Worm (Caenorhabditis elegans) whole organism, L3 larva: ENCODE data around the gene W03C9.6.

Experiments used
- R02D3.7 ChIP-seq: fragments of 150-350 bp; optimal IDR thresholded peaks from 2 replicates; lab custom pipeline; 2014; ENCODE audit warnings: missing biosample characterization, missing genetic modification characterization
- ZK546.5 ChIP-seq: sonication (generic microtip); optimal IDR thresholded peaks from 2 replicates; lab custom pipeline; 2017; ENCODE audit warnings: missing biosample characterization, missing genetic modification characterization
- aly-2 ChIP-seq: fragments of 150-350 bp; optimal IDR thresholded peaks from 2 replicates; lab custom pipeline; 2014; ENCODE audit warnings: missing biosample characterization, missing genetic modification characterization
- ama-1 ChIP-seq: fragments of 150-350 bp; optimal IDR thresholded peaks from 2 replicates; lab custom pipeline; 2018
- ceh-16 ChIP-seq: sonication (generic microtip); optimal IDR thresholded peaks from 2 replicates; lab custom pipeline; 2017; ENCODE audit warnings: missing biosample characterization, missing genetic modification characterization
- ceh-28 ChIP-seq: fragments of 150-350 bp; optimal IDR thresholded peaks from 2 replicates; lab custom pipeline; 2014; ENCODE audit warnings: missing biosample characterization, missing genetic modification reagents, missing genetic modification characterization
- ceh-9 ChIP-seq: sonication (generic microtip); optimal IDR thresholded peaks from 2 replicates; lab custom pipeline; 2018; ENCODE audit warnings: missing biosample characterization, missing genetic modification characterization
- daf-12 ChIP-seq: fragments of 150-350 bp; optimal IDR thresholded peaks from 2 replicates; lab custom pipeline; 2014; ENCODE audit warnings: missing biosample characterization, missing genetic modification reagents, missing genetic modification characterization
- egl-27 ChIP-seq: sonication (generic microtip); optimal IDR thresholded peaks from 4 replicates; lab custom pipeline; 2017; ENCODE audit warnings: missing biosample characterization, missing genetic modification reagents, missing genetic modification characterization
- egl-5 ChIP-seq: fragments of 150-350 bp; optimal IDR thresholded peaks from 2 replicates; lab custom pipeline; 2017; ENCODE audit warnings: missing biosample characterization, missing genetic modification reagents, missing genetic modification characterization, inconsistent platforms
- elt-1 ChIP-seq: fragments of 150-350 bp; optimal IDR thresholded peaks from 2 replicates; lab custom pipeline; 2014; ENCODE audit warnings: missing biosample characterization, missing genetic modification characterization
- elt-2 ChIP-seq: sonication (generic microtip); optimal IDR thresholded peaks from 2 replicates; lab custom pipeline; 2016; ENCODE audit warnings: missing genetic modification reagents, mild to moderate bottlenecking, missing genetic modification characterization, missing compliant biosample characterization
- elt-3 ChIP-seq, 3 experiments: fragments of 150-350 bp in 1 of 3; sonication (generic microtip) in 2 of 3; optimal IDR thresholded peaks; 2 replicates in 2 of 3; 4 replicates in 1 of 3; lab custom pipeline; 2014 to 2017; ENCODE audit warnings: missing biosample characterization in 3 of 3, missing genetic modification characterization in 3 of 3
- eor-1 ChIP-seq, 2 experiments: fragments of 150-350 bp; optimal IDR thresholded peaks; 2 replicates each; lab custom pipeline; 2014 to 2018; ENCODE audit warnings: missing biosample characterization in 2 of 2, missing genetic modification characterization in 2 of 2
- fkh-10 ChIP-seq: sonication (generic microtip); optimal IDR thresholded peaks from 2 replicates; lab custom pipeline; 2017; ENCODE audit warnings: missing biosample characterization, missing genetic modification reagents, missing genetic modification characterization
- fkh-2 ChIP-seq: fragments of 150-350 bp; optimal IDR thresholded peaks from 2 replicates; lab custom pipeline; 2014; ENCODE audit warnings: missing biosample characterization, missing genetic modification reagents, missing genetic modification characterization
- fos-1 ChIP-seq: fragments of 150-350 bp; optimal IDR thresholded peaks from 2 replicates; lab custom pipeline; 2014; ENCODE audit warnings: missing biosample characterization, missing genetic modification characterization
- hmg-11 ChIP-seq: sonication (generic microtip); optimal IDR thresholded peaks from 2 replicates; lab custom pipeline; 2016; ENCODE audit warnings: missing genetic modification characterization, missing compliant biosample characterization
- jun-1 ChIP-seq: fragments of 150-350 bp; optimal IDR thresholded peaks from 2 replicates; lab custom pipeline; 2014; ENCODE audit warnings: missing biosample characterization, missing genetic modification reagents, missing genetic modification characterization
- lin-15B ChIP-seq: fragments of 150-350 bp; optimal IDR thresholded peaks from 2 replicates; lab custom pipeline; 2014; ENCODE audit warnings: missing biosample characterization, missing genetic modification characterization
- lsy-12 ChIP-seq: sonication (generic microtip); optimal IDR thresholded peaks from 2 replicates; lab custom pipeline; 2016; ENCODE audit warnings: mild to moderate bottlenecking, missing genetic modification characterization, missing compliant biosample characterization
- mdl-1 ChIP-seq: fragments of 150-350 bp; optimal IDR thresholded peaks from 2 replicates; lab custom pipeline; 2014; ENCODE audit warnings: missing biosample characterization, missing genetic modification characterization
- nfya-1 ChIP-seq: sonication (generic microtip); optimal IDR thresholded peaks from 2 replicates; lab custom pipeline; 2017; ENCODE audit warnings: missing genetic modification characterization, mild to moderate bottlenecking, missing compliant biosample characterization, antibody characterized with exemption, moderate library complexity; ENCODE audit not compliant: insufficient read depth
- nhr-11 ChIP-seq: fragments of 150-350 bp; optimal IDR thresholded peaks from 2 replicates; lab custom pipeline; 2014; ENCODE audit warnings: missing biosample characterization, missing genetic modification characterization
- nhr-23 ChIP-seq: fragments of 150-350 bp; optimal IDR thresholded peaks from 2 replicates; lab custom pipeline; 2014; ENCODE audit warnings: missing biosample characterization, missing genetic modification reagents, missing genetic modification characterization
- nhr-25 ChIP-seq: sonication (generic microtip); optimal IDR thresholded peaks from 2 replicates; lab custom pipeline; 2017; ENCODE audit warnings: missing biosample characterization, missing genetic modification characterization
- nhr-28 ChIP-seq: fragments of 150-350 bp; optimal IDR thresholded peaks from 2 replicates; lab custom pipeline; 2014; ENCODE audit warnings: missing biosample characterization, missing genetic modification characterization
- nhr-43 ChIP-seq: sonication (generic microtip); optimal IDR thresholded peaks from 2 replicates; lab custom pipeline; 2016; ENCODE audit warnings: mild to moderate bottlenecking, missing genetic modification characterization, missing compliant biosample characterization; ENCODE audit not compliant: poor library complexity, severe bottlenecking
- nhr-67 ChIP-seq: fragments of 150-350 bp; optimal IDR thresholded peaks from 2 replicates; lab custom pipeline; 2014; ENCODE audit warnings: missing biosample characterization, missing genetic modification characterization
- nhr-77 ChIP-seq: fragments of 150-350 bp; optimal IDR thresholded peaks from 2 replicates; lab custom pipeline; 2014; ENCODE audit warnings: missing biosample characterization, missing genetic modification characterization
- pha-4 ChIP-seq: fragments of 150-350 bp; optimal IDR thresholded peaks from 2 replicates; lab custom pipeline; 2014; ENCODE audit warnings: missing biosample characterization, missing genetic modification reagents, missing genetic modification characterization
- pqm-1 ChIP-seq: fragments of 150-350 bp; optimal IDR thresholded peaks from 2 replicates; lab custom pipeline; 2017; ENCODE audit warnings: missing biosample characterization, missing genetic modification characterization, inconsistent platforms
- sea-2 ChIP-seq: fragments of 150-350 bp; sonication (generic microtip); optimal IDR thresholded peaks from 4 replicates; lab custom pipeline; 2014; ENCODE audit warnings: missing biosample characterization, missing genetic modification reagents, missing genetic modification characterization
- snpc-4 ChIP-seq: fragments of 150-350 bp; optimal IDR thresholded peaks from 2 replicates; lab custom pipeline; 2014; ENCODE audit warnings: missing biosample characterization, missing genetic modification characterization
- tbx-2 ChIP-seq: sonication (generic microtip); optimal IDR thresholded peaks from 2 replicates; lab custom pipeline; 2016; ENCODE audit warnings: mild to moderate bottlenecking, missing genetic modification characterization, missing compliant biosample characterization
- unc-39 ChIP-seq: sonication (generic microtip); optimal IDR thresholded peaks from 4 replicates; lab custom pipeline; 2017; ENCODE audit warnings: missing biosample characterization, missing genetic modification characterization
- unc-62 ChIP-seq: fragments of 150-350 bp; sonication (generic microtip); optimal IDR thresholded peaks from 4 replicates; lab custom pipeline; 2014; ENCODE audit warnings: missing biosample characterization, missing genetic modification reagents, missing genetic modification characterization
- zag-1 ChIP-seq: fragments of 150-350 bp; optimal IDR thresholded peaks from 2 replicates; lab custom pipeline; 2014; ENCODE audit warnings: missing biosample characterization, missing genetic modification characterization
- ztf-11 ChIP-seq: fragments of 150-350 bp; optimal IDR thresholded peaks from 2 replicates; lab custom pipeline; 2014; ENCODE audit warnings: missing biosample characterization, missing genetic modification characterization
- ztf-4 ChIP-seq: fragments of 150-350 bp; optimal IDR thresholded peaks from 2 replicates; lab custom pipeline; 2014; ENCODE audit warnings: missing biosample characterization, missing genetic modification characterization

W03C9.6 gene

DNA sequence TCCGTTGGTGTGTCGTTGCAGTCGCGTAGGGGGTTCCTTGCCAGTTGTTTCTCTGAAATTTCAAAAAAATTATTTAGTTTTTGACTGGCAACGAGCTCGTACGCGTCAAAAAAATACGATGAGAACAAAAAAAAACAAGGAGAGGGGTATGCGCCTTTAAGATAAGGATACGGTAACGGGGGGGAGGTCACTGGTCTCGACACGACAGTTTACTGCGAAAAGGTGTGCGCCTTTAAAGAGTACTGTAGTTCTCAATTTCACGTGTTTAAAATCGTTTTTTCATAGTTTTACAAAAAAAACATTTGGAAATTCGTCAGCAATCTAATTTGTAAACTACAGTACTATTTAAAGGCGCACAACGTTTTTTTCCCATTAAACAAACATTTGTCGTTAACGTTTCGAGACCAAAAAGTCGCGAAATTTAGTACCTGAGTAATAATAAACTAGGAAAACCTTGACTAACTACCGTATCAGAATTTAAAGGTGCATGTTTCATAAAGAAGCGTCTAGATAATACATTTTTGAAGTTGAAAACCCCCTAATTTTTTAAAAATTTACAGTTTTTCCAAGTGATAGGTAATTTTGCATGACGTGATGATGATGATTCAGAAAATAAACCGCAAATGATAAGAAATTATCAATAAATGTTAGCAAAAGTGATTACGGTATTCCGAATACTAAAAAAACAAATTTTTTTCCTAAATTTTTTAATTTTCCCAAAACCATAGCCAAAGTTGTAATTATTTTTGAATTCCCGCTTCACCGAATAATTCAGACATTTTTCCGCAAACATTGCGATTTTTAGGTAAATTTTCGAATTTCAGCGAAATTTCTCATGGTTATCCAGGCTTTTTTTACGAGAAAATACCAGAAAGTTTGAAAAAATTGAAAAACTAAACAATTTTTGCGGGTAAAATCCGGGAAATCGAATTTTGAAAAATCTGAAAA lies 20.0 kb downstream of the W03C9.6 start:
- TF ChIP-seq egl-27 (tag; lab: Kevin White, UChicago) (no peak), egl-5 (tag; lab: Kevin White, UChicago) (no peak), nhr-43 (tag; lab: Kevin White, UChicago) (peak; percentile 11), elt-3 (tag; optimal IDR thresholded peaks at IDR 0.05; lab: Kevin White, UChicago) (no peak), tbx-2 (tag; lab: Kevin White, UChicago) (no peak), unc-62 (GFP tag; lab: Kevin White, UChicago) (no peak), nhr-11 (no peak), ZK546.5 (tag; lab: Kevin White, UChicago) (peak; percentile 53), elt-2 (peak; percentile 49), hmg-11 (peak; percentile 13), ceh-9 (tag; lab: Kevin White, UChicago) (no peak), aly-2 (tag; lab: Kevin White, UChicago) (peak; percentile 34), ztf-11 (tag; lab: Kevin White, UChicago) (no peak), fkh-2 (no peak), lsy-12 (tag; lab: Kevin White, UChicago) (peak; percentile 40), zag-1 (tag; lab: Kevin White, UChicago) (no peak), pqm-1 (tag; lab: Kevin White, UChicago) (peak; percentile 19), nhr-77 (tag; lab: Kevin White, UChicago) (peak; percentile 24), R02D3.7 (no peak), snpc-4 (no peak), nhr-67 (tag; lab: Kevin White, UChicago) (no peak), ceh-16 (tag; lab: Kevin White, UChicago) (no peak), elt-1 (no peak), ceh-28 (tag; lab: Kevin White, UChicago) (no peak), jun-1 (tag; lab: Kevin White, UChicago) (peak; percentile 47), nhr-28 (tag; lab: Kevin White, UChicago) (peak; percentile 55), nhr-23 (no peak), fos-1 (peak; percentile 76), mdl-1 (tag; lab: Kevin White, UChicago) (no peak), nfya-1 (tag; lab: Kevin White, UChicago) (peak; percentile 3), unc-39 (tag; lab: Kevin White, UChicago) (no peak), ama-1 (lab: Kevin White, UChicago) (peak; percentile 77), ztf-4 (tag; lab: Kevin White, UChicago) (no peak), pha-4 (tag; lab: Kevin White, UChicago) (peak; percentile 34), sea-2 (GFP tag; lab: Kevin White, UChicago) (no peak), eor-1 (tag; optimal IDR thresholded peaks at IDR 0.05; lab: Kevin White, UChicago) (no peak), nhr-25 (tag; lab: Kevin White, UChicago) (no peak), daf-12 (tag; lab: Kevin White, UChicago) (no peak), lin-15B (no peak)

DNA sequence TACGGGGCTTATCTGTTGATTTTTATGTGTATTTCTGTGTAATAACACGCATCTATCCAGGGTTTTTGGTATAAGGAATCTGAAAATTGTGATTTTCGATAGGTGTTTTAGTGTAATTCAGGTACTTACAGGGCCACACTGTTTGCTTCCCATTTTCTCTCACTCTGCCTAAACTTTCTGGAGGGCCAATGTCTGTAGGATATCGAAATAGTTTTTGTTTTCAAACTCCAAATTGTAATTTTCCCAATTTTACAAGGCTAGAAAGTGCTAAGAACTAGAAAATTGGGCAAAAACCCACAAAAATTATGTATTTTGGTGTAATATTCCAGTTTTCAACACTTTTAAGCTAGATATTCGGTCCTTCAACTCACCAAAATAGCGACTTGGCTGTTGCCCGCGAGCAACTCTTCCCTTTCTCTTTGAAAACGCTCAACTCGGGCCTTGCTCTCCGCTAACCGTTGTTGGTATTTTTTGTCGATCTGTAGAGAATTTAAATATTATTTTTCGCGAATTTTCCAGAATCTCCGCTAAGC lies 22.5 kb downstream of the W03C9.6 start:
- TF ChIP-seq nhr-43 (tag; lab: Kevin White, UChicago) (peak; percentile 27), fkh-2 (no peak), mdl-1 (tag; lab: Kevin White, UChicago) (no peak)

DNA sequence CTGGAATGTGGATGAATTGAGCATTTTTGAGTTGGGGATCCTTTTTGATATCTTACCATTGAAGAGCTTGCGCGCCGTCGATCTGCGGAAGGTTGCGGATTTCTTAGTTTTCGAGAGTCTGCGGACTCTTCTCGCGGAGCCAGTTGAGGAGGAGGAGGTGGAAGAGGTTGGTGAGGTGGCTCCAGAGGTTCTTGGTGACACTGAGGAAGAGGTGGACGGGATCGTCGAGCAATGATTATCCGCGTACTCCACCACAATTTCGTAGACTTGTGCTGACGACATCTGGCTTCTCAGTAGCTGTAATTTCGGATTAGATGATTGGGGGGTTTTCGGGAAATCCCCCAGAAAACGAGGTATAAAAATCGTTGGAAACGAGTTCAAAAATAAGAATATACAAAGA lies 23.1 kb downstream of the W03C9.6 start, which contains the start of gene Y17G7B.21:
TSS of gene Y17G7B.21 (minus strand) at position 299 of the 400 bp plus-strand sequence.
- TF ChIP-seq lsy-12 (tag; lab: Kevin White, UChicago) (peak; percentile 7), fkh-10 (GFP tag; lab: Kevin White, UChicago) (no peak), ceh-16 (tag; lab: Kevin White, UChicago) (no peak), ama-1 (lab: Kevin White, UChicago) (peak; percentile 72), elt-3 (tag; optimal IDR thresholded peaks at IDR 0.05; lab: Kevin White, UChicago) (peak in 1 of 3 experiments; percentile 4)
